Worm (Caenorhabditis elegans): ENCODE data around the gene zipt-2.3.

zipt-2.3 gene

DNA sequence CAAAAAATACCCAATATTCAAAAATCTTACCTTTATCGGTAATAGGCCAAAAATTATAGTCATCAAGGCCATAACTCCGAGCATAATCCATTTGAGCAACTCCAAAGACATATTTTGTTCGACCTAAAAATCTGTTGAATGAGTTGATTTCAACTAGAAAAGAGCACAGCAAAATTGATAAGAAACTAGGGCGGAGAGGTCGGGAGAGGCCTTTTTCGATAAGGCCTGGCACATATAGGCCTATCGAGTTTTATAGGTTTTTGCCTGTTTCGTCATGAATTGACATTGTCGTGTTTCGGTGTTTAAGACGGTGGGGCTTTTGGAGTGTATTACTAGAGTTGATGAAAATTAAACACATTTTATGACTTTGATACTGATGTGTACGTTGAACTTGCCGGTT lies at the start of gene zipt-2.3:
Gene zipt-2.3 (minus strand): TSS at position 147 of the 400 bp plus-strand sequence.
- TF ChIP-seq ztf-23 (GFP tag; IDR thresholded peaks at IDR 0.05) (no peak), ref-1 (GFP tag; conservative IDR thresholded peaks at IDR 0.05) (no peak), klf-2 (GFP tag; conservative IDR thresholded peaks at IDR 0.05) (no peak), ztf-29 (GFP tag; IDR thresholded peaks at IDR 0.05) (no peak), flt-1 (GFP tag; IDR thresholded peaks at IDR 0.05) (no peak), cog-1 (tag; optimal IDR thresholded peaks at IDR 0.05) (no peak), T22C8.4 (GFP tag; IDR thresholded peaks at IDR 0.05) (no peak), tab-1 (GFP tag; IDR thresholded peaks at IDR 0.05) (no peak)

DNA sequence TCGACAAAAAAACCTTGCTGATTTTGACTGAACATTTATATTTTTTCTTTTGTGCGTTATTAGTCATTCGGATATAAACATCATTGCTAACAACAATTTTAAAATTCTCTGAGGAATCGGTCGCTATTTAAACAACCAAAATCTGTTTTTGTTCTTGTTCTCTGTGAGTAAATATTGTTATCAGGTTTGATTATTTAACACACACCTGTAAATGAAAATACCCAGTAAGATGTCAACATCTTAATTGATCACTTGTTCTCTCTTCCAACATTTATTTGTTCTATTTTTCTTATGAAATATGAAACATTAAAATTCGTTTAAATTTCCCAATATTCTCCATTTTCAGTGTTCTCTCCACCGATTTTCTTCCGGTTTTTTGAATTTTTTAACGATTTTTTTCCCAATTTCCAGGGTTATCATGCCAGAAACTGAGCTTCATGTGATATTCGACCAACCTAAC lies 47.4 kb upstream of the zipt-2.3 start, which contains the start of gene arrd-11:
Gene arrd-11 (plus strand): TSS at position 410 of the 460 bp plus-strand sequence.
- no peak for TF ChIP-seq T22C8.4 (GFP tag; IDR thresholded peaks at IDR 0.05)
- TF ChIP-seq klf-2 (GFP tag; conservative IDR thresholded peaks at IDR 0.05) = no peak
- TF ChIP-seq ztf-23 (GFP tag; IDR thresholded peaks at IDR 0.05) = no peak
- no peak for TF ChIP-seq med-1 (GFP tag; optimal IDR thresholded peaks at IDR 0.05; ENCODE audit: insufficient read depth)
- TF ChIP-seq cog-1 (tag; optimal IDR thresholded peaks at IDR 0.05) = no peak
- TF ChIP-seq ztf-29 (GFP tag; IDR thresholded peaks at IDR 0.05) = no peak
- no peak for TF ChIP-seq flt-1 (GFP tag; IDR thresholded peaks at IDR 0.05)
- TF ChIP-seq ref-1 (GFP tag; conservative IDR thresholded peaks at IDR 0.05) = no peak
- no peak for TF ChIP-seq tab-1 (GFP tag; IDR thresholded peaks at IDR 0.05)

DNA sequence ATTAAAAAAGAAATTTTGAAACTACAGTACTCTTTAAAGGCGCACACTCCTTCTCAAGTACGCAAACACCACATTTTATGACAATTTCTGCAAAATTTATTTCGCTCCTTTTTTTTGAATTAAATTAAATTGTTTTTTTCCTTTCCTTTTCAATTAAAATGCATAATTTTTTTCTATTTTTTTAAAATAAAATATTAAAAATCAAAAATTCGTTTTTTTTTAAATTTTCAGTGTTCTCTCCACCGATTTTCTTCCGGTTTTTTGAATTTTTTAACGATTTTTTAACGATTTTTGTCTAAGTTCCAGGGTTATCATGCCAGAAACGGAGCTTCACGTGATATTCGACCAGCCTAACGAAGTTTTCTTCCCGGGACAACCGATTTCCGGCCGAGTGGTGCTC lies 42.4 kb upstream of the zipt-2.3 start, which contains the start of gene arrd-13:
Gene arrd-13 (plus strand): TSS at position 301 of the 400 bp plus-strand sequence.
- TF ChIP-seq med-1 (GFP tag; optimal IDR thresholded peaks at IDR 0.05; ENCODE audit: insufficient read depth) (no peak), ztf-23 (GFP tag; IDR thresholded peaks at IDR 0.05) (no peak), T22C8.4 (GFP tag; IDR thresholded peaks at IDR 0.05) (no peak), ztf-29 (GFP tag; IDR thresholded peaks at IDR 0.05) (no peak), tab-1 (GFP tag; IDR thresholded peaks at IDR 0.05) (no peak)

DNA sequence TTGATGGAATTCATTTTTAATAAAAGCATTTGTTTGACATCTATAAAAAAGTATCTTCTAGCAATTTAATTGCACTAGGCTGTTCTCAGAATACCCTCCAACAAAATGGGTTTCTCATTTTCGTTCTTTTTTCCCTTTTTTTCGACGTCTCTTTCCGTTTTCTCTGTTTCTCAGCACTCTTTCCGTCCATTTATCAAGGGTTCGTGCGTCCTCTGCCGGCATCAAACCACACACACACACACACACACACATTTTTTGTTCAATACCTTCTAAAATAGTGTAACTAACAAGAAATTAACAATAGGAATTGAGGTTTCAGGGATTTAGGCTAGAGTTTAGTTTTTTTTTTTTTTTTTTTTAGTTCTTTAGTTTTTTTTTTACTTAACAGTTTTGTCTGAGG lies 40.6 kb upstream of the zipt-2.3 start:
- no peak for TF ChIP-seq ztf-23 (GFP tag; IDR thresholded peaks at IDR 0.05)
- TF ChIP-seq flt-1 (GFP tag; IDR thresholded peaks at IDR 0.05) = no peak
- no peak for TF ChIP-seq klf-2 (GFP tag; conservative IDR thresholded peaks at IDR 0.05)
- TF ChIP-seq ref-1 (GFP tag; conservative IDR thresholded peaks at IDR 0.05) = no peak
- TF ChIP-seq T22C8.4 (GFP tag; IDR thresholded peaks at IDR 0.05) = no peak
- no peak for TF ChIP-seq tab-1 (GFP tag; IDR thresholded peaks at IDR 0.05)
- TF ChIP-seq ztf-29 (GFP tag; IDR thresholded peaks at IDR 0.05) = no peak
- no peak for TF ChIP-seq cog-1 (tag; optimal IDR thresholded peaks at IDR 0.05)
- TF ChIP-seq med-1 (GFP tag; optimal IDR thresholded peaks at IDR 0.05; ENCODE audit: insufficient read depth) = no peak

DNA sequence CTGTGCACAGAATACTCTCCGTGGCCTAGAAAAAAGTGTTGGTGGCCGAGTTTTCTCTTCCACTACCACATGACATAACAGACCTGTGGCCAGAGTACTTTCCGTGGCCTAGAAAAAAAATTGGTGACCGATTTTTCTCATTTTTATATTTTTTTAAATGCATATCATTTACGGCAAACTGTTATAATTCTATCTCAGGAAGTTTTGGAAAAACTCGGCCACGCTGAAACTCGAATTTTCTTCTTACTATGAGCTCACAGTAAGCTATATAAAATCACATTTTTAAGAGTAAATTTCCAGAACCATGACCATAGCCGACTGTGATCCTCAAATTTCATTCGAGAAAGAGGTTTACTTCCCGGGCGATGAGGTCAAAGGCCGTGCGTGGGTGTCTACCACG lies 36.3 kb upstream of the zipt-2.3 start, which contains the start of gene arrd-14:
Gene arrd-14 (plus strand): TSS at position 301 of the 400 bp plus-strand sequence.
- TF ChIP-seq klf-2 (GFP tag; conservative IDR thresholded peaks at IDR 0.05) (no peak), cog-1 (tag; optimal IDR thresholded peaks at IDR 0.05) (no peak), flt-1 (GFP tag; IDR thresholded peaks at IDR 0.05) (no peak), ref-1 (GFP tag; conservative IDR thresholded peaks at IDR 0.05) (no peak), T22C8.4 (GFP tag; IDR thresholded peaks at IDR 0.05) (no peak), ztf-23 (GFP tag; IDR thresholded peaks at IDR 0.05) (no peak), tab-1 (GFP tag; IDR thresholded peaks at IDR 0.05) (no peak), med-1 (GFP tag; optimal IDR thresholded peaks at IDR 0.05; ENCODE audit: insufficient read depth) (no peak), ztf-29 (GFP tag; IDR thresholded peaks at IDR 0.05) (no peak)

DNA sequence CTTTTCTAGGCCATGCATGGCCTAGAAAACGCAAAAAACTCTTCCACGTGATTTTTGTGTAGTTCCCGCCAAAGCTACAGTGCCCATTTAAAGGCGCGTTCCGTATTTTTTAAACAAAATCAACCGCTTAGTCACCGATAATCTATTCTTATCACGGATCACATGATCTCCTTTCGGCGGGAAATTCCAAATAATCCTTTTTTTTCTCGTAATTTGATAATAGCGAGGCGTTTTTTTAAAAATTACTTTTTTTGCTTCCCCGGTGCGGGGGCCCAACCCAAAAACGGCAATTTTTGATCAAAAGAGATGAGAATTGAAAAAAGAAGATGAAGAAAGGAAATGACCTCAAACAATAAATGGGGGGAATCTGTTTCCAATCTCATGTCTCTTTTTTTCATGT lies 35.4 kb upstream of the zipt-2.3 start:
- TF ChIP-seq ztf-23 (GFP tag; IDR thresholded peaks at IDR 0.05) (no peak), flt-1 (GFP tag; IDR thresholded peaks at IDR 0.05) (no peak), klf-2 (GFP tag; conservative IDR thresholded peaks at IDR 0.05) (no peak), ztf-29 (GFP tag; IDR thresholded peaks at IDR 0.05) (no peak), med-1 (GFP tag; optimal IDR thresholded peaks at IDR 0.05; ENCODE audit: insufficient read depth) (no peak), tab-1 (GFP tag; IDR thresholded peaks at IDR 0.05) (no peak), cog-1 (tag; optimal IDR thresholded peaks at IDR 0.05) (no peak), ref-1 (GFP tag; conservative IDR thresholded peaks at IDR 0.05) (no peak), T22C8.4 (GFP tag; IDR thresholded peaks at IDR 0.05) (no peak)

DNA sequence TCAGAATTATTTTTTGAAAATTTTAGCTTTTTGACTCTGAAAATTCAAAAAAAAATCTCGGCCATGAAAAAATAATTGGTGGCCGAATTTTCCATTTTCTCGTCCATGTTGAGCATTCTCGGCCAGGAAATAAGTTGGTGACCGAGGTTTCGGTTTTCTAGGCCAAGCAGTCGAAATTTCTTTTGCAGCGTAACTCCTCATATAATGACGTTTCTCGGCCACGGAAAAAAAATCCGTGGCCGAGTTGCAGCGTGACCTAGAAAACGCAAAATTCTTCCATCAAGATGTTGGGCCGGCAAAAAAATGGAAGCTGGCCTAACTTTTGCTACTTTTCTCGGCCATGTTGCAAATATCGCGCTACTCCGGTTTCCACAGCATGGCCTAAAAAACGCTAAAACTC lies 34.4 kb upstream of the zipt-2.3 start:
- TF ChIP-seq ztf-29 (GFP tag; IDR thresholded peaks at IDR 0.05) = no peak
- TF ChIP-seq ztf-23 (GFP tag; IDR thresholded peaks at IDR 0.05) = no peak
- no peak for TF ChIP-seq cog-1 (tag; optimal IDR thresholded peaks at IDR 0.05)
- no peak for TF ChIP-seq T22C8.4 (GFP tag; IDR thresholded peaks at IDR 0.05)
- TF ChIP-seq tab-1 (GFP tag; IDR thresholded peaks at IDR 0.05) = no peak
- TF ChIP-seq flt-1 (GFP tag; IDR thresholded peaks at IDR 0.05) = no peak
- TF ChIP-seq ref-1 (GFP tag; conservative IDR thresholded peaks at IDR 0.05) = no peak

DNA sequence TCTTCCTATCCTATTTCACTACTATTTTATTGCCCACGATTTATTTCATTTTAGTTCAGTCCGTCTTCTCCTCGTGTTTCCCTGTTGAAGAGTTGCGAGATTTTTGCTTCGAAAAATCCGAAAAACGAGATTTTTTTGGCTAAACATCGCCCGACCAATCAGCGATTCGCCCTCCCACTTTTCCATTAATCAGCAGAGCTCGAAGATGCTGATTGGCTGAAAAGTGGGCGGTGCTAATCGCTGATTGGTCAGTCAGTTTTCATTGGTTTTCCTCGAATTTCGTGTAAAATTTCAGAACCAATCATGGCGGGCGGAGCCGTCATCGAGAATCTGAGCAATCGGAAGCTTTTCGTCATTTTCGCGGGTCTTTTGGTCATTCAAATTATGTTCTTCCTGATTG lies 25.8 kb upstream of the zipt-2.3 start, which contains the start of gene mig-14:
Gene mig-14 (plus strand): TSS at position 290 of the 400 bp plus-strand sequence.
- TF ChIP-seq med-1 (GFP tag; optimal IDR thresholded peaks at IDR 0.05; ENCODE audit: insufficient read depth) = no peak
- no peak for TF ChIP-seq T22C8.4 (GFP tag; IDR thresholded peaks at IDR 0.05)
- no peak for TF ChIP-seq ztf-23 (GFP tag; IDR thresholded peaks at IDR 0.05)
- no peak for TF ChIP-seq flt-1 (GFP tag; IDR thresholded peaks at IDR 0.05)
- no peak for TF ChIP-seq ref-1 (GFP tag; conservative IDR thresholded peaks at IDR 0.05)
- no peak for TF ChIP-seq ztf-29 (GFP tag; IDR thresholded peaks at IDR 0.05)
- TF ChIP-seq klf-2 (GFP tag; conservative IDR thresholded peaks at IDR 0.05) = no peak
- no peak for TF ChIP-seq tab-1 (GFP tag; IDR thresholded peaks at IDR 0.05)
- TF ChIP-seq cog-1 (tag; optimal IDR thresholded peaks at IDR 0.05) = no peak

DNA sequence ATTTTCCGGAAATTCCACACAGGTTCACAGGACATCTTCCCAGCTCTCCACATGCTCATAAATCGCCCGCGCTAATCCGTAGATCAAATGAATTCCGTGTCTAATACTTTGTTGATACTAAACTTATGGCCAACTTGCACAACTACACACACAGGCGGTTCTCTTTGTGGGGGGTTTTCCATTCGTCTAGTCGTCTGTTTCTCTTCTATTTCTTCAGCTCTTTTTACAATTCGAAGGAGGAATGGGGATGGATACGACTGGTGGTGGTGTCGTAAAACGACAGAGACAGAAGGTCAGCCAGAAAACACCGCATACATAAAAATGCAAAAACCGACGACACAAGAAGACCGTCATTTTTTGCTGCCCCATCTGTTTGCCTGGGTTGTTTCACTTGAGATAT lies 23.7 kb upstream of the zipt-2.3 start:
- TF ChIP-seq klf-2 (GFP tag; conservative IDR thresholded peaks at IDR 0.05) = no peak
- TF ChIP-seq med-1 (GFP tag; optimal IDR thresholded peaks at IDR 0.05; ENCODE audit: insufficient read depth) = no peak
- TF ChIP-seq flt-1 (GFP tag; IDR thresholded peaks at IDR 0.05) = no peak
- no peak for TF ChIP-seq tab-1 (GFP tag; IDR thresholded peaks at IDR 0.05)
- no peak for TF ChIP-seq T22C8.4 (GFP tag; IDR thresholded peaks at IDR 0.05)
- TF ChIP-seq ztf-29 (GFP tag; IDR thresholded peaks at IDR 0.05) = no peak
- no peak for TF ChIP-seq ztf-23 (GFP tag; IDR thresholded peaks at IDR 0.05)
- no peak for TF ChIP-seq cog-1 (tag; optimal IDR thresholded peaks at IDR 0.05)
- no peak for TF ChIP-seq ref-1 (GFP tag; conservative IDR thresholded peaks at IDR 0.05)

Measured in whole organism, midembryonic.